Fruit fly (Drosophila melanogaster): ENCODE measurements around the gene Usp47.

DNA sequence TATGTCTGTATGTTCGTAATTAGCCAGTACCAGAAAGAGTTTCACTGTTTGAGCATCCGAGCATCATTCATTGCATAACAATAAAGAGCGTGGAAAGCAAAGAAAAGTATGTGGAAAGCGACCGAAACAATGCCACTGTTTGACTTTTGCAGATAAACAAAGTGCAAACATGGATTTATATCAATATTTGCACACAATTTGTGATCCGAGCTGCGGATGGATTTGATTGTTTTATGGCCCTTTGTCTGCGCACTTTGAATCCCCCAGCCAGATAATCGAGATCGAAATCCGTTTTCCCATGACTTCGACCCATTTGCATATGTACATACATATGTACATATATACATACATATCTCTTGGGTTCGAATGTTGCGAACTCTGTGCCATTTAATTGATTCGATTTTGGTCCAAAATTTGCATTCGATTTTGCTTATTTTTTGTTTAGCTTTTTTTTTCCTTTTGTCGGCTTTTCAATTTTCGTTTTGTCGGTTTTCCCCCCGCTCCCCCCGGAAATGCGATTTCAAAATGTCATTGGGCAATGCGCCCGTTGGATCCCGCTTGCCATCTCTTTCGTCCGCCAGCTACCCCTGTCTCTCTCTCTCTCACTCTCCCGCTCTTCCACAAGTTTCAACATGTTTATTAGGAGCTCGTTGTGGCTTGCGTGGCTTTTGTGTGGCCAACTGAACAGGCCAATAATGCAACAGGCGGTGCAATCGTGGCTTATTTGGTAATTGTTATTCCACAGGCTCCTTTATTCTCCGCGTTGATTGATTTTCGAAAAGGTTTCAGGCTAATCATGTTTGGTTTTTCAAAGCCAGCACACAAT, 32.7 kb downstream of the Usp47 start:
- no peak for TF ChIP-seq Sox15 (GFP tag; optimal IDR thresholded peaks at IDR 0.05)
- TF ChIP-seq CG7368 (GFP tag; optimal IDR thresholded peaks at IDR 0.05), result no peak
- TF ChIP-seq vri (GFP tag; optimal IDR thresholded peaks at IDR 0.05), result no peak
- TF ChIP-seq CG1621 (tag; optimal IDR thresholded peaks at IDR 0.05), result no peak

Data from whole organism, prepupa.